Worm (Caenorhabditis elegans) whole organism, L4 larva: ENCODE results near the gene sip-1.
A peak's percentile ranks its signal among the peaks of the same experiment; 100 is the strongest.

Experiments used
- F26F4.8 ChIP-seq: fragments of 200-800 bp; sonication (Bioruptor generic); conservative IDR thresholded peaks from 2 replicates; pipeline ENCODE4 v1.3.6; 2022; ENCODE audit warnings: missing genetic modification characterization, missing compliant biosample characterization
- T26A8.4 ChIP-seq: fragments of 200-800 bp; sonication (Bioruptor generic); IDR thresholded peaks from 2 replicates; pipeline ENCODE4 v1.3.6; 2022; ENCODE audit warnings: missing genetic modification characterization, missing compliant biosample characterization
- Y5F2A.4 ChIP-seq: fragments of 200-800 bp; sonication (Bioruptor generic); optimal IDR thresholded peaks from 2 replicates; lab custom pipeline; 2018; ENCODE audit warnings: mild to moderate bottlenecking, missing genetic modification characterization, missing compliant biosample characterization
- aha-1 ChIP-seq: fragments of 150-350 bp; peaks from one replicate; lab custom pipeline; 2014; ENCODE audit warnings: missing biosample characterization, missing genetic modification characterization
- aly-2 ChIP-seq: sonication (generic microtip); optimal IDR thresholded peaks from 2 replicates; lab custom pipeline; 2018; ENCODE audit warnings: missing biosample characterization, missing genetic modification characterization
- ama-1 ChIP-seq: fragments of 150-350 bp; optimal IDR thresholded peaks from 2 replicates; lab custom pipeline; 2014; ENCODE audit warnings: inconsistent platforms, mixed read lengths
- arid-1 ChIP-seq: fragments of 200-800 bp; sonication (Bioruptor generic); conservative IDR thresholded peaks from 2 replicates; pipeline ENCODE4 v1.3.6; 2022; ENCODE audit warnings: missing genetic modification reagents, missing genetic modification characterization, missing compliant biosample characterization
- attf-4 ChIP-seq: sonication (generic microtip); optimal IDR thresholded peaks from 3 replicates; lab custom pipeline; 2017; ENCODE audit warnings: missing biosample characterization, missing genetic modification characterization
- ceh-28 ChIP-seq: fragments of 150-350 bp; optimal IDR thresholded peaks from 2 replicates; lab custom pipeline; 2014; ENCODE audit warnings: missing biosample characterization, missing genetic modification reagents, missing genetic modification characterization
- ceh-62 ChIP-seq: sonication (generic microtip); optimal IDR thresholded peaks from 2 replicates; lab custom pipeline; 2017; ENCODE audit warnings: missing biosample characterization, missing genetic modification characterization
- cey-2 ChIP-seq: sonication (generic microtip); optimal IDR thresholded peaks from 3 replicates; lab custom pipeline; 2017; ENCODE audit warnings: missing genetic modification characterization, mild to moderate bottlenecking, missing compliant biosample characterization, antibody characterized with exemption, borderline replicate concordance; ENCODE audit not compliant: insufficient read depth
- ctbp-1 ChIP-seq: fragments of 200-800 bp; sonication (Bioruptor generic); IDR thresholded peaks from 2 replicates; pipeline ENCODE4 v1.3.6; 2022; ENCODE audit warnings: missing genetic modification reagents, missing genetic modification characterization, missing compliant biosample characterization
- daf-16 ChIP-seq, 3 experiments: sonication (generic microtip); optimal IDR thresholded peaks; 2 replicates each; lab custom pipeline; 2016 to 2017; ENCODE audit warnings: missing genetic modification characterization in 3 of 3, missing genetic modification reagents in 3 of 3, mild to moderate bottlenecking in 2 of 3, missing compliant biosample characterization in 2 of 3, missing biosample characterization in 1 of 3, moderate library complexity in 1 of 3
- dmd-6 ChIP-seq: fragments of 200-800 bp; sonication (Bioruptor generic); IDR thresholded peaks from 2 replicates; pipeline ENCODE4 v1.3.6; 2022; ENCODE audit warnings: missing genetic modification reagents, missing genetic modification characterization, missing compliant biosample characterization
- dmd-8 ChIP-seq: fragments of 200-800 bp; sonication (Bioruptor generic); IDR thresholded peaks from 2 replicates; pipeline ENCODE4 v1.3.6; 2022; ENCODE audit warnings: missing genetic modification characterization, missing compliant biosample characterization
- dpl-1 ChIP-seq: fragments of 150-350 bp; optimal IDR thresholded peaks from 2 replicates; lab custom pipeline; 2014; ENCODE audit warnings: missing biosample characterization, missing genetic modification reagents, missing genetic modification characterization
- dve-1 ChIP-seq: sonication (generic microtip); optimal IDR thresholded peaks from 2 replicates; lab custom pipeline; 2017; ENCODE audit warnings: antibody characterized with exemption, mild to moderate bottlenecking, missing genetic modification characterization, missing compliant biosample characterization; ENCODE audit not compliant: insufficient read depth
- egl-43 ChIP-seq: fragments of 200-800 bp; sonication (Bioruptor generic); IDR thresholded peaks from 2 replicates; pipeline ENCODE4 v1.3.6; 2022; ENCODE audit warnings: missing genetic modification reagents, missing genetic modification characterization, missing compliant biosample characterization
- gei-8 ChIP-seq: fragments of 200-800 bp; sonication (Bioruptor generic); optimal IDR thresholded peaks from 2 replicates; lab custom pipeline; 2018; ENCODE audit warnings: mild to moderate bottlenecking, missing genetic modification characterization, missing compliant biosample characterization
- hif-1 ChIP-seq, 2 experiments: sonication (generic microtip); optimal IDR thresholded peaks; 2 replicates each; lab custom pipeline; 2016 to 2017; ENCODE audit warnings: missing compliant biosample characterization in 2 of 2, missing genetic modification characterization in 2 of 2, missing genetic modification reagents in 2 of 2, missing genotype in 2 of 2, mild to moderate bottlenecking in 1 of 2
- hlh-11 ChIP-seq: fragments of 200-800 bp; sonication (Bioruptor generic); optimal IDR thresholded peaks from 2 replicates; lab custom pipeline; 2018; ENCODE audit warnings: mild to moderate bottlenecking, missing genetic modification characterization, missing compliant biosample characterization
- hlh-30 ChIP-seq: sonication (generic microtip); optimal IDR thresholded peaks from 2 replicates; lab custom pipeline; 2017; ENCODE audit warnings: antibody characterized with exemption, mild to moderate bottlenecking, missing genetic modification characterization, missing compliant biosample characterization; ENCODE audit not compliant: insufficient read depth
- hmg-1.1 ChIP-seq: fragments of 200-800 bp; sonication (Bioruptor generic); IDR thresholded peaks from 2 replicates; pipeline ENCODE4 v1.3.6; 2022; ENCODE audit warnings: missing genetic modification reagents, missing genetic modification characterization, missing compliant biosample characterization
- jun-1 ChIP-seq: fragments of 150-350 bp; optimal IDR thresholded peaks from 2 replicates; lab custom pipeline; 2014; ENCODE audit warnings: missing biosample characterization, missing genetic modification reagents, missing genetic modification characterization
- lin-1 ChIP-seq: fragments of 200-800 bp; sonication (Bioruptor generic); IDR thresholded peaks from 2 replicates; pipeline ENCODE4 v1.3.6; 2022; ENCODE audit warnings: missing genetic modification reagents, missing genetic modification characterization, missing compliant biosample characterization
- lin-13 ChIP-seq: fragments of 150-350 bp; optimal IDR thresholded peaks from 2 replicates; lab custom pipeline; 2014; ENCODE audit warnings: missing biosample characterization, missing genetic modification reagents, missing genetic modification characterization
- lin-38 ChIP-seq: fragments of 200-800 bp; sonication (Bioruptor generic); IDR thresholded peaks from 2 replicates; pipeline ENCODE4 v1.3.6; 2022; ENCODE audit warnings: missing genetic modification reagents, missing genetic modification characterization, missing compliant biosample characterization
- lsy-2 ChIP-seq, 2 experiments: fragments of 150-350 bp in 1 of 2; sonication (generic microtip) in 1 of 2; optimal IDR thresholded peaks; 2 replicates each; lab custom pipeline; 2014 to 2017; ENCODE audit warnings: missing biosample characterization in 2 of 2, missing genetic modification characterization in 2 of 2
- mdl-1 ChIP-seq, 2 experiments: fragments of 150-350 bp in 1 of 2; sonication (generic microtip) in 1 of 2; optimal IDR thresholded peaks; 2 replicates each; lab custom pipeline; 2014 to 2017; ENCODE audit warnings: missing biosample characterization in 2 of 2, missing genetic modification characterization in 2 of 2
- mep-1 ChIP-seq: fragments of 150-350 bp; sonication (generic microtip); optimal IDR thresholded peaks from 3 replicates; lab custom pipeline; 2014; ENCODE audit warnings: missing biosample characterization, missing genetic modification characterization
- mes-2 ChIP-seq: sonication (generic microtip); optimal IDR thresholded peaks from 2 replicates; lab custom pipeline; 2016; ENCODE audit warnings: missing genotype, mild to moderate bottlenecking, missing genetic modification characterization, missing compliant biosample characterization; ENCODE audit not compliant: poor library complexity, severe bottlenecking
- mxl-3 ChIP-seq: fragments of 200-800 bp; sonication (Bioruptor generic); optimal IDR thresholded peaks from 2 replicates; lab custom pipeline; 2018; ENCODE audit warnings: mild to moderate bottlenecking, missing genetic modification characterization, missing compliant biosample characterization
- nhr-10 ChIP-seq: fragments of 150-350 bp; optimal IDR thresholded peaks from 2 replicates; lab custom pipeline; 2014; ENCODE audit warnings: missing biosample characterization, missing genetic modification characterization
- nhr-11 ChIP-seq: fragments of 150-350 bp; optimal IDR thresholded peaks from 2 replicates; lab custom pipeline; 2014; ENCODE audit warnings: missing biosample characterization, missing genetic modification characterization
- nhr-28 ChIP-seq: fragments of 150-350 bp; optimal IDR thresholded peaks from 2 replicates; lab custom pipeline; 2014; ENCODE audit warnings: missing biosample characterization, missing genetic modification characterization
- nhr-48 ChIP-seq: sonication (generic microtip); optimal IDR thresholded peaks from 2 replicates; lab custom pipeline; 2016; ENCODE audit warnings: mild to moderate bottlenecking, missing genetic modification characterization, missing compliant biosample characterization
- nhr-6 ChIP-seq: fragments of 150-350 bp; optimal IDR thresholded peaks from 2 replicates; lab custom pipeline; 2014; ENCODE audit warnings: missing biosample characterization, missing genetic modification characterization
- nhr-77 ChIP-seq: fragments of 150-350 bp; optimal IDR thresholded peaks from 2 replicates; lab custom pipeline; 2014; ENCODE audit warnings: missing biosample characterization, missing genetic modification characterization
- set-16 ChIP-seq: fragments of 200-800 bp; sonication (Bioruptor generic); IDR thresholded peaks from 2 replicates; pipeline ENCODE4 v1.3.6; 2022; ENCODE audit warnings: missing genetic modification reagents, missing genetic modification characterization, missing compliant biosample characterization
- spr-1 ChIP-seq: sonication (generic microtip); optimal IDR thresholded peaks from 2 replicates; lab custom pipeline; 2016; ENCODE audit warnings: mild to moderate bottlenecking, missing genetic modification characterization, missing compliant biosample characterization
- spr-3 ChIP-seq: fragments of 200-800 bp; sonication (Bioruptor generic); optimal IDR thresholded peaks from 2 replicates; lab custom pipeline; 2018; ENCODE audit warnings: mild to moderate bottlenecking, missing genetic modification characterization, missing compliant biosample characterization
- unc-130 ChIP-seq: sonication (generic microtip); optimal IDR thresholded peaks from 2 replicates; lab custom pipeline; 2016; ENCODE audit warnings: missing genetic modification reagents, missing genetic modification characterization, missing compliant biosample characterization
- unc-62 ChIP-seq, 3 experiments: fragments of 150-350 bp in 1 of 3; sonication (generic microtip); optimal IDR thresholded peaks in 2 of 3; peaks in 1 of 3; 1 replicate in 1 of 3; 2 replicates in 2 of 3; lab custom pipeline; 2014 to 2017; ENCODE audit warnings: missing biosample characterization in 3 of 3, missing genetic modification characterization in 3 of 3, missing genetic modification reagents in 3 of 3, missing genotype in 1 of 3
- ztf-11 ChIP-seq: fragments of 150-350 bp; optimal IDR thresholded peaks from 2 replicates; lab custom pipeline; 2014; ENCODE audit warnings: missing biosample characterization, missing genetic modification characterization

sip-1 gene

DNA sequence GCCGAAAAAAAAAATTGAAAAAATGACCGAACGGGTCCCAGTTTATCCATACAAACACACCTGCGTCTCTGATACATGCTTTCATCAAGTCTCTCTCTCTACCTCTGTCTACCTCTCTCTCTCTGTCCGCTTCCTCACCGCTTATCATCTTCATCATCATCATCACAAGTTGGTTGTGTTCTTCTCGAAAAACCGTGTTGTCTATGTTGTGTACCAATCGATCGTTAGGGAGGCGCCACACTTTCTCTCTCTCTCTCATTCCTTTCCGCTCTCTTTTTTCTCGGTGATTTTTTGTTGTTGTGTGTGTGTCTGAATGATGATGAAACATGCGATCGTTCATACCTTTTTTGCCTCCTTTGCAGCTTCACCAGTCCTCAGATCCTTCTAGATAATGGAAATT lies 42.9 kb downstream of the sip-1 start:
- TF ChIP-seq hmg-1.1 (peak; percentile 52; the same call in 1 of the 2 replicates), hlh-11 (tag; lab: Kevin White, UChicago) (peak; percentile 82), unc-62 (GFP tag; optimal IDR thresholded peaks at IDR 0.05 in 1 of 2; lab: Kevin White, UChicago) (peak in 1 of 2 experiments; percentile 25), unc-62 (tag; optimal IDR thresholded peaks at IDR 0.05; lab: Kevin White, UChicago) (no peak), aha-1 (tag; lab: Kevin White, UChicago) (peak; percentile 94), mdl-1 (tag; optimal IDR thresholded peaks at IDR 0.05; lab: Kevin White, UChicago) (peak in 1 of 2 experiments; percentile 11), nhr-28 (tag; lab: Kevin White, UChicago) (peak; percentile 95), lin-13 (GFP tag; lab: Kevin White, UChicago) (no peak), aly-2 (tag; lab: Kevin White, UChicago) (no peak), Y5F2A.4 (GFP tag; lab: Kevin White, UChicago) (no peak), ctbp-1 (GFP tag; lab: Robert Waterston, UW) (no peak), hlh-30 (tag; lab: Kevin White, UChicago) (peak; percentile 86), spr-1 (peak; percentile 30), ceh-62 (no peak), T26A8.4 (GFP tag; lab: Robert Waterston, UW) (peak; percentile 32; the same call in 1 of the 2 replicates), nhr-10 (peak; percentile 7), nhr-77 (tag; lab: Kevin White, UChicago) (peak; percentile 76), mes-2 (tag; lab: Kevin White, UChicago) (peak; percentile 50), lin-1 (GFP tag; lab: Robert Waterston, UW) (no peak), ama-1 (lab: Kevin White, UChicago) (no peak), cey-2 (no peak), jun-1 (no peak), ztf-11 (no peak), nhr-6 (tag; lab: Kevin White, UChicago) (peak; percentile 14), unc-130 (GFP tag; lab: Kevin White, UChicago) (no peak), nhr-48 (tag; lab: Kevin White, UChicago) (peak; percentile 8), attf-4 (tag; lab: Kevin White, UChicago) (no peak), gei-8 (GFP tag; lab: Kevin White, UChicago) (no peak), nhr-11 (tag; lab: Kevin White, UChicago) (peak; percentile 10), mxl-3 (peak; percentile 46), lsy-2 (tag; optimal IDR thresholded peaks at IDR 0.05; lab: Kevin White, UChicago) (peak in 1 of 2 experiments; percentile 64), ceh-28 (tag; lab: Kevin White, UChicago) (peak; percentile 59), hif-1 (tag; optimal IDR thresholded peaks at IDR 0.05; lab: Kevin White, UChicago) (peak in 1 of 2 experiments; percentile 29), dpl-1 (GFP tag; lab: Kevin White, UChicago) (peak; percentile 3), arid-1 (GFP tag; lab: Robert Waterston, UW) (no peak), set-16 (GFP tag; lab: Robert Waterston, UW) (no peak), mep-1 (tag; lab: Kevin White, UChicago) (peak; percentile 64), daf-16 (GFP tag; optimal IDR thresholded peaks at IDR 0.05; lab: Kevin White, UChicago) (no peak), daf-16 (tag; optimal IDR thresholded peaks at IDR 0.05; lab: Kevin White, UChicago) (peak; percentile 95), dmd-6 (peak; percentile 33), egl-43 (GFP tag; lab: Robert Waterston, UW) (no peak), dmd-8 (no peak), spr-3 (GFP tag; lab: Kevin White, UChicago) (no peak), dve-1 (tag; lab: Kevin White, UChicago) (peak; percentile 64), F26F4.8 (GFP tag; lab: Robert Waterston, UW) (no peak), lin-38 (GFP tag; lab: Robert Waterston, UW) (peak; percentile 50)
